Worm (Caenorhabditis elegans): Measurements from ENCODE around the gene mrpl-28.

mrpl-28 gene

ce11 chrII:105327-105882 lies 50.4 kb downstream of the mrpl-28 start:
- TF ChIP-seq zag-1 (tag; optimal IDR thresholded peaks at IDR 0.05), result no peak
- no peak for TF ChIP-seq daf-16 (GFP tag; optimal IDR thresholded peaks at IDR 0.05)
- no peak for TF ChIP-seq daf-16 (tag; optimal IDR thresholded peaks at IDR 0.05)
- no peak for TF ChIP-seq ZK546.5 (tag; optimal IDR thresholded peaks at IDR 0.05)
- TF ChIP-seq zip-11 (GFP tag; IDR thresholded peaks at IDR 0.05), result no peak
- TF ChIP-seq nhr-111 (GFP tag; optimal IDR thresholded peaks at IDR 0.05), result no peak
- TF ChIP-seq F26F4.8 (GFP tag; conservative IDR thresholded peaks at IDR 0.05), result no peak
- peak; percentile 56; the same call in 1 of the 2 replicates for TF ChIP-seq egl-43 (GFP tag; IDR thresholded peaks at IDR 0.05)
- TF ChIP-seq nhr-237 (tag; optimal IDR thresholded peaks at IDR 0.05), result no peak
- peak in 1 of 2 experiments; percentile 93 for TF ChIP-seq unc-62 (GFP tag; optimal IDR thresholded peaks at IDR 0.05 in 1 of 2)
- no peak for TF ChIP-seq unc-62 (tag; optimal IDR thresholded peaks at IDR 0.05)
- TF ChIP-seq lin-13 (GFP tag; optimal IDR thresholded peaks at IDR 0.05), result no peak
- no peak for TF ChIP-seq R02D3.7 (tag; optimal IDR thresholded peaks at IDR 0.05)
- no peak for TF ChIP-seq Y105C5A.15 (GFP tag; IDR thresholded peaks at IDR 0.05)
- no peak for TF ChIP-seq nhr-28 (tag; optimal IDR thresholded peaks at IDR 0.05)
- TF ChIP-seq set-16 (GFP tag; IDR thresholded peaks at IDR 0.05), result peak; percentile 83
- no peak for TF ChIP-seq ztf-7 (tag; optimal IDR thresholded peaks at IDR 0.05)
- no peak for TF ChIP-seq attf-4 (tag; optimal IDR thresholded peaks at IDR 0.05)
- no peak for TF ChIP-seq ztf-11 (tag; optimal IDR thresholded peaks at IDR 0.05)
